Worm (Caenorhabditis elegans) whole organism, L1 larva: ENCODE data around the gene C07E3.3.

Source experiments
- C34B4.2 ChIP-seq: sonication (generic microtip); optimal IDR thresholded peaks from 2 replicates; lab custom pipeline; 2017; ENCODE audit warnings: mild to moderate bottlenecking, missing genetic modification characterization, missing compliant biosample characterization
- F16B12.6 ChIP-seq: fragments of 150-350 bp; optimal IDR thresholded peaks from 2 replicates; lab custom pipeline; 2014; ENCODE audit warnings: missing biosample characterization, missing genetic modification characterization
- Y116A8C.19 ChIP-seq: sonication (generic microtip); optimal IDR thresholded peaks from 2 replicates; lab custom pipeline; 2016; ENCODE audit warnings: missing compliant biosample characterization, missing genetic modification characterization, borderline replicate concordance
- aha-1 ChIP-seq: fragments of 150-350 bp; optimal IDR thresholded peaks from 2 replicates; lab custom pipeline; 2014; ENCODE audit warnings: missing biosample characterization, missing genetic modification characterization
- alr-1 ChIP-seq: fragments of 200-800 bp; sonication (Bioruptor generic); optimal IDR thresholded peaks from 2 replicates; lab custom pipeline; 2018; ENCODE audit warnings: borderline replicate concordance, mild to moderate bottlenecking, missing genetic modification characterization, missing compliant biosample characterization
- aly-2 ChIP-seq: fragments of 150-350 bp; optimal IDR thresholded peaks from 2 replicates; lab custom pipeline; 2014; ENCODE audit warnings: missing biosample characterization, missing genetic modification characterization
- ama-1 ChIP-seq: fragments of 150-350 bp; optimal IDR thresholded peaks from 2 replicates; lab custom pipeline; 2014
- blmp-1 ChIP-seq: fragments of 150-350 bp; optimal IDR thresholded peaks from 2 replicates; lab custom pipeline; 2014; ENCODE audit warnings: missing biosample characterization, missing genetic modification characterization
- ceh-63 ChIP-seq: fragments of 200-800 bp; sonication (Bioruptor generic); optimal IDR thresholded peaks from 2 replicates; lab custom pipeline; 2018; ENCODE audit warnings: mild to moderate bottlenecking, missing genetic modification characterization, missing compliant biosample characterization
- ceh-88 ChIP-seq: fragments of 200-800 bp; sonication (Bioruptor generic); IDR thresholded peaks from 2 replicates; pipeline ENCODE4 v1.3.6; 2022; ENCODE audit warnings: missing genetic modification characterization, missing compliant biosample characterization
- ceh-90 ChIP-seq: sonication (generic microtip); optimal IDR thresholded peaks from 2 replicates; lab custom pipeline; 2016; ENCODE audit warnings: missing genetic modification characterization, missing compliant biosample characterization
- dpl-1 ChIP-seq, 3 experiments: fragments of 150-350 bp in 2 of 3; sonication (generic microtip) in 1 of 3; optimal IDR thresholded peaks; 2 replicates each; lab custom pipeline; 2014 to 2017; ENCODE audit warnings: missing biosample characterization in 3 of 3, missing genetic modification characterization in 3 of 3, missing genetic modification reagents in 3 of 3
- dsc-1 ChIP-seq: sonication (generic microtip); optimal IDR thresholded peaks from 2 replicates; lab custom pipeline; 2016; ENCODE audit warnings: mild to moderate bottlenecking, missing genetic modification characterization, missing compliant biosample characterization
- egl-27 ChIP-seq, 2 experiments: fragments of 150-350 bp in 1 of 2; sonication (generic microtip); optimal IDR thresholded peaks; 3 replicates each; lab custom pipeline; 2017 to 2018; ENCODE audit warnings: missing biosample characterization in 2 of 2, missing genetic modification characterization in 2 of 2, missing genetic modification reagents in 2 of 2
- elt-2 ChIP-seq: sonication (generic microtip); optimal IDR thresholded peaks from 2 replicates; lab custom pipeline; 2016; ENCODE audit warnings: missing genetic modification characterization, mild to moderate bottlenecking, inconsistent platforms, missing compliant biosample characterization, missing genetic modification reagents
- fkh-8 ChIP-seq: sonication (generic microtip); optimal IDR thresholded peaks from 2 replicates; lab custom pipeline; 2016; ENCODE audit warnings: mild to moderate bottlenecking, missing genetic modification characterization, missing compliant biosample characterization
- fos-1 ChIP-seq: fragments of 150-350 bp; optimal IDR thresholded peaks from 2 replicates; lab custom pipeline; 2014; ENCODE audit warnings: missing biosample characterization, missing genetic modification characterization
- hlh-17 ChIP-seq: fragments of 200-800 bp; sonication (Bioruptor generic); optimal IDR thresholded peaks from 2 replicates; lab custom pipeline; 2018; ENCODE audit warnings: missing genetic modification characterization, mild to moderate bottlenecking, missing compliant biosample characterization, moderate library complexity, borderline replicate concordance
- hlh-4 ChIP-seq: sonication (generic microtip); optimal IDR thresholded peaks from 2 replicates; lab custom pipeline; 2016; ENCODE audit warnings: mild to moderate bottlenecking, missing genetic modification characterization, missing compliant biosample characterization
- hpl-2 ChIP-seq: fragments of 150-350 bp; optimal IDR thresholded peaks from 2 replicates; lab custom pipeline; 2014; ENCODE audit warnings: missing biosample characterization, missing genetic modification reagents, missing genetic modification characterization
- irx-1 ChIP-seq: sonication (generic microtip); optimal IDR thresholded peaks from 2 replicates; lab custom pipeline; 2016; ENCODE audit warnings: missing genetic modification characterization, missing compliant biosample characterization
- jun-1 ChIP-seq: fragments of 150-350 bp; optimal IDR thresholded peaks from 2 replicates; lab custom pipeline; 2014; ENCODE audit warnings: missing biosample characterization, missing genetic modification reagents, missing genetic modification characterization
- lin-13 ChIP-seq: fragments of 150-350 bp; optimal IDR thresholded peaks from 2 replicates; lab custom pipeline; 2014; ENCODE audit warnings: missing biosample characterization, missing genetic modification reagents, missing genetic modification characterization
- lin-15B ChIP-seq: fragments of 150-350 bp; sonication (generic microtip); optimal IDR thresholded peaks from 3 replicates; lab custom pipeline; 2014; ENCODE audit warnings: missing biosample characterization, missing genetic modification characterization
- lin-35 ChIP-seq, 2 experiments: fragments of 150-350 bp; optimal IDR thresholded peaks; 2 replicates each; lab custom pipeline; 2014; ENCODE audit warnings: missing biosample characterization in 2 of 2, missing genetic modification characterization in 2 of 2, missing genetic modification reagents in 2 of 2
- lin-39 ChIP-seq: fragments of 150-350 bp; optimal IDR thresholded peaks from 2 replicates; lab custom pipeline; 2014; ENCODE audit warnings: missing biosample characterization, missing genetic modification reagents, missing genetic modification characterization
- mab-9 ChIP-seq: fragments of 200-800 bp; sonication (Bioruptor generic); IDR thresholded peaks from 2 replicates; pipeline ENCODE4 v1.3.6; 2022; ENCODE audit warnings: missing genetic modification reagents, missing genetic modification characterization, missing compliant biosample characterization
- mdl-1 ChIP-seq, 2 experiments: fragments of 150-350 bp; optimal IDR thresholded peaks; 2 replicates each; lab custom pipeline; 2014 to 2017; ENCODE audit warnings: missing biosample characterization in 2 of 2, missing genetic modification characterization in 2 of 2, inconsistent platforms in 1 of 2
- nhr-12 ChIP-seq: sonication (generic microtip); optimal IDR thresholded peaks from 2 replicates; lab custom pipeline; 2017; ENCODE audit warnings: missing biosample characterization, missing genetic modification characterization
- nhr-19 ChIP-seq: fragments of 200-800 bp; sonication (Bioruptor generic); conservative IDR thresholded peaks from 2 replicates; pipeline ENCODE4 v1.3.6; 2022; ENCODE audit warnings: missing genetic modification characterization, missing compliant biosample characterization
- nhr-237 ChIP-seq: fragments of 150-350 bp; optimal IDR thresholded peaks from 2 replicates; lab custom pipeline; 2014; ENCODE audit warnings: missing biosample characterization, missing genetic modification characterization
- nhr-47 ChIP-seq: sonication (generic microtip); optimal IDR thresholded peaks from 2 replicates; lab custom pipeline; 2016; ENCODE audit warnings: mild to moderate bottlenecking, missing genetic modification characterization, moderate library complexity, missing compliant biosample characterization
- nhr-71 ChIP-seq: sonication (generic microtip); optimal IDR thresholded peaks from 2 replicates; lab custom pipeline; 2016; ENCODE audit warnings: mild to moderate bottlenecking, missing genetic modification characterization, moderate library complexity, missing compliant biosample characterization
- nhr-76 ChIP-seq: sonication (generic microtip); optimal IDR thresholded peaks from 2 replicates; lab custom pipeline; 2017; ENCODE audit warnings: missing biosample characterization, missing genetic modification characterization
- nhr-84 ChIP-seq: sonication (generic microtip); optimal IDR thresholded peaks from 2 replicates; lab custom pipeline; 2017; ENCODE audit warnings: missing biosample characterization, missing genetic modification characterization
- nhr-85 ChIP-seq: sonication (generic microtip); peaks from one replicate; lab custom pipeline; 2016; ENCODE audit warnings: missing genetic modification characterization, inconsistent platforms, missing compliant biosample characterization
- pax-3 ChIP-seq: fragments of 200-800 bp; sonication (Bioruptor generic); optimal IDR thresholded peaks from 2 replicates; lab custom pipeline; 2018; ENCODE audit warnings: mild to moderate bottlenecking, missing genetic modification characterization, moderate library complexity, missing compliant biosample characterization
- pqm-1 ChIP-seq: sonication (generic microtip); optimal IDR thresholded peaks from 3 replicates; lab custom pipeline; 2017; ENCODE audit warnings: missing biosample characterization, missing genetic modification characterization
- rnt-1 ChIP-seq: sonication (generic microtip); optimal IDR thresholded peaks from 2 replicates; lab custom pipeline; 2016; ENCODE audit warnings: mild to moderate bottlenecking, missing genetic modification characterization, moderate library complexity, missing compliant biosample characterization
- snpc-4 ChIP-seq: fragments of 150-350 bp; optimal IDR thresholded peaks from 2 replicates; lab custom pipeline; 2014; ENCODE audit warnings: missing biosample characterization, missing genetic modification characterization
- sox-4 ChIP-seq: sonication (generic microtip); optimal IDR thresholded peaks from 2 replicates; lab custom pipeline; 2016; ENCODE audit warnings: missing genetic modification characterization, missing compliant biosample characterization
- swsn-7 ChIP-seq: sonication (generic microtip); optimal IDR thresholded peaks from 2 replicates; lab custom pipeline; 2016; ENCODE audit warnings: missing genetic modification characterization, missing compliant biosample characterization
- tlp-1 ChIP-seq: fragments of 150-350 bp; optimal IDR thresholded peaks from 2 replicates; lab custom pipeline; 2014; ENCODE audit warnings: missing biosample characterization, missing genetic modification characterization
- unc-130 ChIP-seq: fragments of 150-350 bp; optimal IDR thresholded peaks from 2 replicates; lab custom pipeline; 2017; ENCODE audit warnings: missing biosample characterization, missing genetic modification characterization, inconsistent platforms
- unc-86 ChIP-seq: sonication (generic microtip); optimal IDR thresholded peaks from 2 replicates; lab custom pipeline; 2016; ENCODE audit warnings: missing genetic modification characterization, missing compliant biosample characterization
- unc-98 ChIP-seq: fragments of 200-800 bp; sonication (Bioruptor generic); IDR thresholded peaks from 2 replicates; pipeline ENCODE4 v1.3.6; 2022; ENCODE audit warnings: missing genetic modification characterization, missing compliant biosample characterization
- xbp-1 ChIP-seq: sonication (generic microtip); optimal IDR thresholded peaks from 2 replicates; lab custom pipeline; 2016; ENCODE audit warnings: missing genetic modification characterization, missing compliant biosample characterization
- zag-1 ChIP-seq: fragments of 150-350 bp; optimal IDR thresholded peaks from 2 replicates; lab custom pipeline; 2014; ENCODE audit warnings: missing biosample characterization, missing genetic modification characterization
- zip-4 ChIP-seq: fragments of 200-800 bp; sonication (Bioruptor generic); optimal IDR thresholded peaks from 2 replicates; lab custom pipeline; 2018; ENCODE audit warnings: mild to moderate bottlenecking, missing genetic modification characterization, moderate library complexity, missing compliant biosample characterization
- ztf-11 ChIP-seq, 2 experiments: sonication (generic microtip); optimal IDR thresholded peaks; 2 replicates each; lab custom pipeline; 2016 to 2017; ENCODE audit warnings: missing genetic modification characterization in 2 of 2, missing biosample characterization in 1 of 2, missing compliant biosample characterization in 1 of 2

C07E3.3 gene

ce11 chrII:10382247-10382646 lies 24.9 kb upstream of the C07E3.3 start (continued):
- TF ChIP-seq zag-1 (no peak), jun-1 (tag; lab: Kevin White, UChicago) (no peak), nhr-84 (tag; lab: Kevin White, UChicago) (no peak), nhr-71 (tag; lab: Kevin White, UChicago) (peak; percentile 64), dpl-1 (GFP tag; optimal IDR thresholded peaks at IDR 0.05; lab: Kevin White, UChicago) (peak; percentile 15 to 27 (median 27)), lin-39 (tag; lab: Kevin White, UChicago) (no peak), lin-15B (tag; lab: Kevin White, UChicago) (no peak), ceh-90 (tag; lab: Kevin White, UChicago) (no peak), pax-3 (tag; lab: Kevin White, UChicago) (no peak), nhr-12 (tag; lab: Kevin White, UChicago) (no peak), tlp-1 (tag; lab: Kevin White, UChicago) (no peak), aha-1 (tag; lab: Kevin White, UChicago) (no peak), egl-27 (tag; optimal IDR thresholded peaks at IDR 0.05; lab: Kevin White, UChicago) (peak in 1 of 2 experiments; percentile 39), snpc-4 (peak; percentile 11), nhr-85 (tag; lab: Kevin White, UChicago) (peak; percentile 97), ztf-11 (tag; optimal IDR thresholded peaks at IDR 0.05; lab: Kevin White, UChicago) (peak in 1 of 2 experiments; percentile 50), sox-4 (tag; lab: Kevin White, UChicago) (no peak), fos-1 (tag; lab: Kevin White, UChicago) (peak; percentile 21), aly-2 (tag; lab: Kevin White, UChicago) (no peak), nhr-237 (tag; lab: Kevin White, UChicago) (no peak), mab-9 (no peak), ceh-63 (no peak), pqm-1 (tag; lab: Kevin White, UChicago) (no peak), elt-2 (tag; lab: Kevin White, UChicago) (peak; percentile 51), rnt-1 (tag; lab: Kevin White, UChicago) (peak; percentile 60), xbp-1 (tag; lab: Kevin White, UChicago) (peak; percentile 37), alr-1 (tag; lab: Kevin White, UChicago) (no peak), lin-35 (GFP tag; optimal IDR thresholded peaks at IDR 0.05; lab: Kevin White, UChicago) (peak; percentile 54 to 59), dsc-1 (tag; lab: Kevin White, UChicago) (no peak), unc-86 (tag; lab: Kevin White, UChicago) (no peak), mdl-1 (tag; optimal IDR thresholded peaks at IDR 0.05; lab: Kevin White, UChicago) (peak in 1 of 2 experiments; percentile 62)

ce11 chrII:10379546-10379945 lies 22.2 kb upstream of the C07E3.3 start:
- no peak for TF ChIP-seq lin-13 (GFP tag; lab: Kevin White, UChicago)
- peak; percentile 0 for TF ChIP-seq swsn-7 (tag; lab: Kevin White, UChicago)
- no peak for TF ChIP-seq sox-4 (tag; lab: Kevin White, UChicago)
- no peak for TF ChIP-seq rnt-1 (tag; lab: Kevin White, UChicago)
- TF ChIP-seq aha-1 (tag; lab: Kevin White, UChicago): no peak
- no peak for TF ChIP-seq nhr-19
- TF ChIP-seq blmp-1 (tag; lab: Kevin White, UChicago): no peak
- TF ChIP-seq nhr-47: peak; percentile 16
- TF ChIP-seq nhr-85 (tag; lab: Kevin White, UChicago): peak; percentile 13
- no peak for TF ChIP-seq nhr-76 (tag; lab: Kevin White, UChicago)
- TF ChIP-seq mab-9: no peak
- no peak for TF ChIP-seq ama-1
- no peak for TF ChIP-seq lin-15B (tag; lab: Kevin White, UChicago)
- TF ChIP-seq C34B4.2 (tag; lab: Kevin White, UChicago): no peak
- TF ChIP-seq dsc-1 (tag; lab: Kevin White, UChicago): peak; percentile 51
- peak; percentile 80 for TF ChIP-seq fkh-8 (tag; lab: Kevin White, UChicago)
- TF ChIP-seq unc-130: no peak
- TF ChIP-seq hlh-17 (GFP tag; lab: Kevin White, UChicago): no peak
- TF ChIP-seq aly-2 (tag; lab: Kevin White, UChicago): no peak
- TF ChIP-seq zip-4 (GFP tag; lab: Kevin White, UChicago): no peak
- TF ChIP-seq ceh-90 (tag; lab: Kevin White, UChicago): no peak
- no peak for TF ChIP-seq hpl-2 (GFP tag; lab: Kevin White, UChicago)
- TF ChIP-seq unc-86 (tag; lab: Kevin White, UChicago): no peak
- TF ChIP-seq tlp-1 (tag; lab: Kevin White, UChicago): no peak
- no peak for TF ChIP-seq ceh-88 (GFP tag; lab: Robert Waterston, UW)
- TF ChIP-seq fos-1 (tag; lab: Kevin White, UChicago): no peak
- no peak for TF ChIP-seq F16B12.6 (tag; lab: Kevin White, UChicago)
- no peak for TF ChIP-seq nhr-84 (tag; lab: Kevin White, UChicago)
- no peak for TF ChIP-seq xbp-1 (tag; lab: Kevin White, UChicago)
- no peak for TF ChIP-seq hlh-4
- TF ChIP-seq unc-98 (GFP tag; lab: Robert Waterston, UW): no peak
- TF ChIP-seq Y116A8C.19 (tag; lab: Kevin White, UChicago): no peak
- TF ChIP-seq nhr-71 (tag; lab: Kevin White, UChicago): peak; percentile 24
- no peak for TF ChIP-seq ztf-11 (tag; optimal IDR thresholded peaks at IDR 0.05; lab: Kevin White, UChicago)
- no peak for TF ChIP-seq irx-1
